Fruit fly (Drosophila melanogaster) whole organism, embryonic: ENCODE data around the gene Cdc42.

Experiments used
- Ada2b ChIP-seq: fragments of 200-800 bp; sonication (Bioruptor generic); IDR thresholded peaks from 2 replicates; pipeline ENCODE4 v1.3.6; 2022; ENCODE audit warnings: missing biosample characterization, missing genetic modification characterization
- Adf1 ChIP-seq: fragments of 200-800 bp; sonication (Bioruptor generic); IDR thresholded peaks from 2 replicates; pipeline ENCODE4 v1.3.6; 2022; ENCODE audit warnings: missing biosample characterization, missing genetic modification characterization
- Bdp1 ChIP-seq: fragments of 200-800 bp; sonication (Bioruptor generic); optimal IDR thresholded peaks from 3 replicates; lab custom pipeline; 2016; ENCODE audit warnings: missing biosample characterization, missing genetic modification characterization
- Bteb2 ChIP-seq: fragments of 200-800 bp; sonication (Bioruptor generic); optimal IDR thresholded peaks from 2 replicates; lab custom pipeline; 2016; ENCODE audit warnings: missing biosample characterization, missing genetic modification characterization
- CG10431 ChIP-seq: fragments of 200-800 bp; sonication (Bioruptor generic); optimal IDR thresholded peaks from 3 replicates; lab custom pipeline; 2018; ENCODE audit warnings: missing biosample characterization, mild to moderate bottlenecking, missing genetic modification characterization
- CG12071 ChIP-seq: fragments of 200-800 bp; sonication (Bioruptor generic); optimal IDR thresholded peaks from 3 replicates; lab custom pipeline; 2018; ENCODE audit warnings: missing biosample characterization, mild to moderate bottlenecking, missing genetic modification characterization
- CG12391 ChIP-seq: fragments of 200-800 bp; sonication (Bioruptor generic); optimal IDR thresholded peaks from 3 replicates; lab custom pipeline; 2018; ENCODE audit warnings: missing biosample characterization, mild to moderate bottlenecking, missing genetic modification characterization, moderate library complexity
- CG14667 ChIP-seq: fragments of 200-800 bp; sonication (Bioruptor generic); IDR thresholded peaks from 2 replicates; pipeline ENCODE4 v1.3.6; 2022; ENCODE audit warnings: missing biosample characterization, missing genetic modification characterization
- CG15073 ChIP-seq: fragments of 200-800 bp; sonication (Bioruptor generic); optimal IDR thresholded peaks from 2 replicates; lab custom pipeline; 2016; ENCODE audit warnings: missing biosample characterization, missing genetic modification characterization
- CG1647 ChIP-seq: fragments of 200-800 bp; sonication (Bioruptor generic); optimal IDR thresholded peaks from 3 replicates; lab custom pipeline; 2016; ENCODE audit warnings: missing biosample characterization, missing genetic modification characterization
- CG16779 ChIP-seq: fragments of 200-800 bp; sonication (Bioruptor generic); IDR thresholded peaks from 2 replicates; pipeline ENCODE4 v1.3.6; 2022; ENCODE audit warnings: missing biosample characterization, missing genetic modification characterization
- CG17802 ChIP-seq: fragments of 200-800 bp; sonication (Bioruptor generic); optimal IDR thresholded peaks from 2 replicates; lab custom pipeline; 2018; ENCODE audit warnings: missing biosample characterization, mild to moderate bottlenecking, missing genetic modification characterization, moderate library complexity
- CG18262 ChIP-seq: fragments of 200-800 bp; optimal IDR thresholded peaks from 3 replicates; lab custom pipeline; 2019; ENCODE audit warnings: missing biosample characterization, mild to moderate bottlenecking, missing genetic modification characterization, moderate library complexity
- CG2712 ChIP-seq: fragments of 200-800 bp; optimal IDR thresholded peaks from 3 replicates; lab custom pipeline; 2019; ENCODE audit warnings: missing biosample characterization, mild to moderate bottlenecking, missing genetic modification characterization, moderate library complexity
- CG3726 ChIP-seq: fragments of 200-800 bp; sonication (Bioruptor generic); IDR thresholded peaks from 3 replicates; pipeline ENCODE4, ENCODE4 v1.3.6; 2022; ENCODE audit warnings: missing biosample characterization, missing genetic modification characterization
- CG42726 ChIP-seq: fragments of 200-800 bp; sonication (Bioruptor generic); IDR thresholded peaks from 2 replicates; pipeline ENCODE4 v1.3.6; 2022; ENCODE audit warnings: missing biosample characterization, missing genetic modification characterization; ENCODE audit not compliant: partially characterized antibody
- CG4820 ChIP-seq: fragments of 200-800 bp; sonication (Bioruptor generic); optimal IDR thresholded peaks from 3 replicates; lab custom pipeline; 2016; ENCODE audit warnings: missing biosample characterization, missing genetic modification characterization
- CG9817 ChIP-seq: fragments of 200-800 bp; sonication (Bioruptor generic); optimal IDR thresholded peaks from 2 replicates; lab custom pipeline; 2018; ENCODE audit warnings: missing biosample characterization, mild to moderate bottlenecking, missing genetic modification characterization, moderate library complexity
- Elba2 ChIP-seq: fragments of 200-800 bp; sonication (Bioruptor generic); optimal IDR thresholded peaks from 3 replicates; lab custom pipeline; 2016; ENCODE audit warnings: missing biosample characterization, missing genetic modification characterization
- Fer3 ChIP-seq: fragments of 200-800 bp; sonication (Bioruptor generic); optimal IDR thresholded peaks from 2 replicates; lab custom pipeline; 2018; ENCODE audit warnings: missing biosample characterization, mild to moderate bottlenecking, missing genetic modification characterization, moderate library complexity
- GATAe ChIP-seq: fragments of 200-800 bp; sonication (Bioruptor generic); conservative IDR thresholded peaks from 2 replicates; pipeline ENCODE4 v1.3.6; 2022; ENCODE audit warnings: missing biosample characterization, missing genetic modification characterization
- HLH3B ChIP-seq: fragments of 200-800 bp; sonication (Bioruptor generic); IDR thresholded peaks from 2 replicates; pipeline ENCODE4 v1.3.6; 2022; ENCODE audit warnings: missing biosample characterization, missing genetic modification characterization
- Hsf ChIP-seq: fragments of 200-800 bp; sonication (Bioruptor generic); optimal IDR thresholded peaks from 3 replicates; lab custom pipeline; 2016; ENCODE audit warnings: missing biosample characterization, missing genetic modification characterization
- MBD-R2 ChIP-seq: fragments of 200-800 bp; sonication (Bioruptor generic); IDR thresholded peaks from 2 replicates; pipeline ENCODE4 v1.3.6; 2022; ENCODE audit warnings: missing biosample characterization, missing genetic modification characterization
- Mrtf ChIP-seq: fragments of 200-800 bp; sonication (Bioruptor generic); IDR thresholded peaks from 3 replicates; pipeline ENCODE4 v1.3.6; 2022; ENCODE audit warnings: missing biosample characterization, missing genetic modification characterization
- Pdp1 ChIP-seq, 2 experiments: fragments of 200-800 bp; sonication (Bioruptor generic); optimal IDR thresholded peaks; 3 replicates each; lab custom pipeline; 2016; ENCODE audit warnings: missing biosample characterization in 2 of 2, missing genetic modification characterization in 2 of 2, mild to moderate bottlenecking in 1 of 2, moderate library complexity in 1 of 2
- Sin3A ChIP-seq: fragments of >200 bp; optimal IDR thresholded peaks from 2 replicates; lab custom pipeline; 2018
- Ssrp ChIP-seq: fragments of 200-800 bp; sonication (Bioruptor generic); optimal IDR thresholded peaks from 2 replicates; lab custom pipeline; 2018; ENCODE audit warnings: missing biosample characterization, mild to moderate bottlenecking, missing genetic modification characterization, moderate library complexity
- abd-A ChIP-seq: fragments of 200-800 bp; sonication (Bioruptor generic); optimal IDR thresholded peaks from 3 replicates; lab custom pipeline; 2019; ENCODE audit warnings: missing biosample characterization, mild to moderate bottlenecking, missing genetic modification characterization, moderate library complexity
- amos ChIP-seq: fragments of 200-800 bp; sonication (Bioruptor generic); IDR thresholded peaks from 2 replicates; pipeline ENCODE4 v1.3.6; 2022; ENCODE audit warnings: missing biosample characterization, missing genetic modification characterization; ENCODE audit not compliant: partially characterized antibody
- crp ChIP-seq, 2 experiments: fragments of 200-800 bp; sonication (Bioruptor generic); optimal IDR thresholded peaks; 2 replicates in 1 of 2; 3 replicates in 1 of 2; lab custom pipeline; 2017; ENCODE audit warnings: missing biosample characterization in 2 of 2, missing genetic modification characterization in 2 of 2, mild to moderate bottlenecking in 1 of 2, moderate library complexity in 1 of 2
- dm ChIP-seq: fragments of 200-800 bp; sonication (Bioruptor generic); optimal IDR thresholded peaks from 3 replicates; lab custom pipeline; 2016; ENCODE audit warnings: missing biosample characterization, missing genetic modification characterization
- dmrt99B ChIP-seq: fragments of 200-800 bp; sonication (Bioruptor generic); optimal IDR thresholded peaks from 2 replicates; lab custom pipeline; 2018; ENCODE audit warnings: missing biosample characterization, mild to moderate bottlenecking, missing genetic modification characterization, moderate library complexity
- dpn ChIP-seq, 2 experiments: fragments of 200-800 bp; sonication (Bioruptor generic); optimal IDR thresholded peaks; 3 replicates each; lab custom pipeline; 2016; ENCODE audit warnings: missing biosample characterization in 2 of 2, missing genetic modification characterization in 2 of 2
- fu2 ChIP-seq: fragments of 200-800 bp; sonication (Bioruptor generic); optimal IDR thresholded peaks from 2 replicates; lab custom pipeline; 2016; ENCODE audit warnings: missing biosample characterization, missing genetic modification characterization
- gfzf ChIP-seq: fragments of 200-800 bp; sonication (Bioruptor generic); optimal IDR thresholded peaks from 2 replicates; lab custom pipeline; 2016; ENCODE audit warnings: missing biosample characterization, mild to moderate bottlenecking, missing genetic modification characterization, moderate library complexity
- kay ChIP-seq: fragments of 200-800 bp; sonication (Bioruptor generic); optimal IDR thresholded peaks from 2 replicates; lab custom pipeline; 2016; ENCODE audit warnings: missing biosample characterization, missing genetic modification characterization
- ken ChIP-seq: fragments of 200-800 bp; sonication (Bioruptor generic); IDR thresholded peaks from 3 replicates; pipeline ENCODE4 v1.3.6; 2022; ENCODE audit warnings: missing biosample characterization, missing genetic modification characterization
- lov ChIP-seq, 2 experiments: fragments of 200-800 bp in 1 of 2; fragments of >200 bp in 1 of 2; sonication (Bioruptor generic) in 1 of 2; IDR thresholded peaks in 1 of 2; optimal IDR thresholded peaks in 1 of 2; 2 replicates in 1 of 2; 3 replicates in 1 of 2; pipeline versions ENCODE4 v1.3.6 to Lab custom; 2017 to 2022; ENCODE audit warnings: missing biosample characterization in 1 of 2, missing genetic modification characterization in 1 of 2
- mld ChIP-seq: fragments of 200-800 bp; sonication (Bioruptor generic); IDR thresholded peaks from 3 replicates; pipeline ENCODE4 v1.3.6; 2022; ENCODE audit warnings: missing biosample characterization, missing genetic modification characterization; ENCODE audit not compliant: partially characterized antibody
- nerfin-1 ChIP-seq: fragments of 200-800 bp; sonication (Bioruptor generic); optimal IDR thresholded peaks from 3 replicates; lab custom pipeline; 2019; ENCODE audit warnings: missing biosample characterization, mild to moderate bottlenecking, missing genetic modification characterization, moderate library complexity
- rib ChIP-seq: fragments of 200-800 bp; sonication (Bioruptor generic); IDR thresholded peaks from 2 replicates; pipeline ENCODE4 v1.3.6; 2022; ENCODE audit warnings: missing biosample characterization, missing genetic modification characterization
- salm ChIP-seq: fragments of 200-800 bp; sonication (Bioruptor generic); optimal IDR thresholded peaks from 2 replicates; lab custom pipeline; 2018; ENCODE audit warnings: missing biosample characterization, mild to moderate bottlenecking, missing genetic modification characterization
- slp2 ChIP-seq: fragments of 200-800 bp; sonication (Bioruptor generic); optimal IDR thresholded peaks from 2 replicates; lab custom pipeline; 2016; ENCODE audit warnings: missing biosample characterization, missing genetic modification characterization
- sqz ChIP-seq: fragments of 200-800 bp; sonication (Bioruptor generic); optimal IDR thresholded peaks from 3 replicates; lab custom pipeline; 2018; ENCODE audit warnings: missing biosample characterization, mild to moderate bottlenecking, missing genetic modification characterization
- tx ChIP-seq: fragments of 200-800 bp; sonication (Bioruptor generic); optimal IDR thresholded peaks from 2 replicates; lab custom pipeline; 2016; ENCODE audit warnings: missing biosample characterization, missing genetic modification characterization
- zfh2 ChIP-seq: fragments of 200-800 bp; sonication (Bioruptor generic); optimal IDR thresholded peaks from 2 replicates; lab custom pipeline; 2016; ENCODE audit warnings: missing biosample characterization, missing genetic modification characterization

Gene Cdc42

dm6 chrX:19679207-19679606 is 17.7 kb upstream of the Cdc42 start (continued):
- TF ChIP-seq Pdp1 (GFP tag; optimal IDR thresholded peaks at IDR 0.05; lab: Kevin White, UChicago) (peak in 1 of 2 experiments; percentile 9), mld (GFP tag; lab: Robert Waterston, UW) (0 out of 3 replicates have a peak, but pooled peaks have one; percentile 17)

dm6 chrX:19683040-19683875 is 13.6 kb upstream of the Cdc42 start, which contains the start of the genes dome and Ubqn:
Gene dome (minus strand): TSS chrX:19683518.
Gene Ubqn (plus strand): TSS chrX:19683808.
- peak; percentile 12 for TF ChIP-seq Hsf (GFP tag; lab: Kevin White, UChicago)
- peak; percentile 49 for TF ChIP-seq CG12071 (GFP tag; lab: Kevin White, UChicago)
- TF ChIP-seq kay (GFP tag; lab: Kevin White, UChicago): peak; percentile 71
- peak; percentile 6 for TF ChIP-seq CG12391 (tag; lab: Kevin White, UChicago)
- TF ChIP-seq crp (GFP tag; optimal IDR thresholded peaks at IDR 0.05; lab: Kevin White, UChicago): no peak
- TF ChIP-seq GATAe (GFP tag; lab: Robert Waterston, UW): no peak
- no peak for TF ChIP-seq CG10431 (GFP tag; lab: Kevin White, UChicago)
- TF ChIP-seq zfh2 (GFP tag; lab: Kevin White, UChicago): peak; percentile 27
- TF ChIP-seq Fer3 (tag; lab: Kevin White, UChicago): no peak
- TF ChIP-seq CG16779 (GFP tag; lab: Robert Waterston, UW): no peak
- no peak for TF ChIP-seq lov (optimal IDR thresholded peaks at IDR 0.05; lab: Kevin White, UChicago)
- TF ChIP-seq lov (GFP tag; IDR thresholded peaks at IDR 0.05; lab: Robert Waterston, UW): no peak
- TF ChIP-seq CG3726 (GFP tag; lab: Robert Waterston, UW): no peak
- peak; percentile 22 for TF ChIP-seq dm (GFP tag; lab: Kevin White, UChicago)
- TF ChIP-seq Bteb2 (GFP tag; lab: Kevin White, UChicago): no peak
- no peak for TF ChIP-seq CG1647 (GFP tag; lab: Kevin White, UChicago)
- no peak for TF ChIP-seq Ssrp (tag; lab: Kevin White, UChicago)
- peak; percentile 34 for TF ChIP-seq CG4820 (GFP tag; lab: Kevin White, UChicago)
- TF ChIP-seq nerfin-1 (tag; lab: Kevin White, UChicago): no peak
- no peak for TF ChIP-seq CG14667 (GFP tag; lab: Robert Waterston, UW)
- TF ChIP-seq CG9817 (tag; lab: Kevin White, UChicago): no peak
- no peak for TF ChIP-seq tx (GFP tag; lab: Kevin White, UChicago)
- peak in 1 of 2 experiments; percentile 30 for TF ChIP-seq dpn (GFP tag; optimal IDR thresholded peaks at IDR 0.05; lab: Kevin White, UChicago)
- no peak for TF ChIP-seq Mrtf (GFP tag; lab: Robert Waterston, UW)
- TF ChIP-seq CG17802 (tag; lab: Kevin White, UChicago): no peak
- peak; percentile 65; the same call in 1 of the 2 replicates for TF ChIP-seq CG42726 (GFP tag; lab: Robert Waterston, UW)
- peak; percentile 100 for TF ChIP-seq Sin3A (lab: Kevin White, UChicago)
- no peak for TF ChIP-seq CG15073 (GFP tag; lab: Kevin White, UChicago)
- peak; percentile 24; the same call in 1 of the 2 replicates for TF ChIP-seq MBD-R2 (GFP tag; lab: Robert Waterston, UW)
- no peak for TF ChIP-seq Elba2 (GFP tag; lab: Kevin White, UChicago)
- no peak for TF ChIP-seq fu2 (GFP tag; lab: Kevin White, UChicago)
- peak; percentile 14 for TF ChIP-seq CG18262
- TF ChIP-seq ken (GFP tag; lab: Robert Waterston, UW): no peak
- TF ChIP-seq slp2: no peak
- TF ChIP-seq sqz (GFP tag; lab: Kevin White, UChicago): no peak
- TF ChIP-seq gfzf: peak; percentile 74
- no peak for TF ChIP-seq abd-A (tag; lab: Kevin White, UChicago)
- no peak for TF ChIP-seq HLH3B
- TF ChIP-seq amos (GFP tag; lab: Robert Waterston, UW): peak; percentile 86
- peak; percentile 37 for TF ChIP-seq CG2712 (tag; lab: Kevin White, UChicago)
- TF ChIP-seq Ada2b (GFP tag; lab: Robert Waterston, UW): no peak
- TF ChIP-seq dmrt99B (tag; lab: Kevin White, UChicago): no peak
- no peak for TF ChIP-seq rib (GFP tag; lab: Robert Waterston, UW)
- no peak for TF ChIP-seq Bdp1 (GFP tag; lab: Kevin White, UChicago)
- TF ChIP-seq Adf1 (GFP tag; lab: Robert Waterston, UW): peak; percentile 28; the same call in 1 of the 2 replicates
- no peak for TF ChIP-seq salm (tag; lab: Kevin White, UChicago)
